Fruit fly (Drosophila melanogaster): ENCODE results near the gene PGRP-SB1.

DNA sequence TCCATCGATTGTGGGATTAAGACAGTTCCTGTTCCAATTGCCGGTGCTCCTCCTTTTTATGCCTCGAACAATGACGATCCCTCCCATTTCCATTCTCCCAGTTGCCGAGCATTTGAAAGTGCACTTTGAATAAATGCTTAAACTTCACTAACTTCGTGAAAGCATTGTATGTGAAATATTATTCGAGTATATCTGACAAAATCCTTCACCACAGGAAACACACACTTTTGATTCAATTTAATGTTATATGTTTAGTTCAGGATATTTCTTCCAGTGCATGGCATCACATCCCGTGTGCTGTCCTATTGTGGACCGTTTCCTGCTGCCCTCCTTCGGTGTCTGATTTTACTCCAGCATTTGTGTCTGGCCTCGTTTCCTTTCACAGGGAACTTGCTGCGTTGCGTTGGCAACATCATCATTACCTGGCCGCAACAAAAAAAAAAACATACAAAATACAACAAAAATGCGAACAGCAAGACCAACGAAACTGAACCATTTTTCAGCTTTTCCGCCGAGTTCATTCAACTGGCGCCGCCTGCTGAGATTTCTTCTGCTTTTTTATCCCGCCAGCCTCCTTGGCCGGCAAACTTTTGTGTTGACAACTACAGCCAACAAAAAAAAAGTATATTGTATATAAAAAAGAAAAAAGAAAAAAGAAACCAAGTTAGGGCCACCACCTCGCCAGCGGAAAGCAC lies 24.8 kb upstream of the PGRP-SB1 start:
- TF ChIP-seq CG17806 (tag; optimal IDR thresholded peaks at IDR 0.05) (peak; percentile 75), CG9948 (tag; optimal IDR thresholded peaks at IDR 0.05) (peak; percentile 83), CG13204 (GFP tag; optimal IDR thresholded peaks at IDR 0.05) (no peak), gl (tag; optimal IDR thresholded peaks at IDR 0.05) (peak; percentile 62), CG4496 (GFP tag; IDR thresholded peaks at IDR 0.05) (peak; percentile 87), CG34367 (tag; optimal IDR thresholded peaks at IDR 0.05) (peak; percentile 69), CG14655 (GFP tag; optimal IDR thresholded peaks at IDR 0.05) (peak; percentile 89)
